Worm (Caenorhabditis elegans) whole organism, late embryonic: ENCODE measurements around the gene F35E12.10.

Experiments
- C08G9.2 ChIP-seq: sonication (generic microtip); optimal IDR thresholded peaks from 2 replicates; lab custom pipeline; 2016; ENCODE audit warnings: mild to moderate bottlenecking, missing genetic modification characterization, moderate library complexity, missing compliant biosample characterization
- C38D4.7 ChIP-seq: fragments of 200-800 bp; sonication (Bioruptor generic); optimal IDR thresholded peaks from 2 replicates; lab custom pipeline; 2018; ENCODE audit warnings: mild to moderate bottlenecking, missing genetic modification characterization, moderate library complexity, missing compliant biosample characterization
- F13H6.1 ChIP-seq: sonication (generic microtip); optimal IDR thresholded peaks from 2 replicates; lab custom pipeline; 2016; ENCODE audit warnings: missing genetic modification characterization, missing compliant biosample characterization
- K09A11.1 ChIP-seq: sonication (generic microtip); optimal IDR thresholded peaks from 2 replicates; lab custom pipeline; 2017; ENCODE audit warnings: antibody characterized with exemption, mild to moderate bottlenecking, missing genetic modification characterization, missing compliant biosample characterization; ENCODE audit not compliant: insufficient read depth
- T23F11.4 ChIP-seq: fragments of 200-800 bp; sonication (Bioruptor generic); optimal IDR thresholded peaks from 2 replicates; lab custom pipeline; 2018; ENCODE audit warnings: mild to moderate bottlenecking, missing genetic modification characterization, missing compliant biosample characterization
- ahr-1 ChIP-seq: sonication (generic microtip); optimal IDR thresholded peaks from 2 replicates; lab custom pipeline; 2016; ENCODE audit warnings: missing genetic modification characterization, missing compliant biosample characterization
- ceh-14 ChIP-seq: sonication (generic microtip); optimal IDR thresholded peaks from 2 replicates; lab custom pipeline; 2016; ENCODE audit warnings: missing genotype, missing genetic modification characterization, missing compliant biosample characterization
- ceh-18 ChIP-seq: sonication (generic microtip); optimal IDR thresholded peaks from 2 replicates; lab custom pipeline; 2016; ENCODE audit warnings: missing genetic modification characterization, missing compliant biosample characterization
- ceh-22 ChIP-seq: sonication (generic microtip); optimal IDR thresholded peaks from 2 replicates; lab custom pipeline; 2017; ENCODE audit warnings: missing biosample characterization, missing genetic modification characterization
- ceh-48 ChIP-seq: sonication (generic microtip); optimal IDR thresholded peaks from 2 replicates; lab custom pipeline; 2016; ENCODE audit warnings: missing genetic modification characterization, inconsistent platforms, missing compliant biosample characterization
- ceh-6 ChIP-seq: fragments of 200-800 bp; sonication (Bioruptor generic); optimal IDR thresholded peaks from 2 replicates; lab custom pipeline; 2018; ENCODE audit warnings: mild to moderate bottlenecking, missing genetic modification characterization, missing compliant biosample characterization
- che-1 ChIP-seq: sonication (generic microtip); optimal IDR thresholded peaks from 2 replicates; lab custom pipeline; 2016; ENCODE audit warnings: mild to moderate bottlenecking, missing genetic modification characterization, missing compliant biosample characterization
- dmd-4 ChIP-seq: sonication (generic microtip); optimal IDR thresholded peaks from 2 replicates; lab custom pipeline; 2016; ENCODE audit warnings: borderline replicate concordance, missing genetic modification characterization, missing compliant biosample characterization
- ets-4 ChIP-seq: sonication (generic microtip); optimal IDR thresholded peaks from 2 replicates; lab custom pipeline; 2016; ENCODE audit warnings: missing genetic modification characterization, missing compliant biosample characterization
- fkh-6 ChIP-seq: sonication (generic microtip); optimal IDR thresholded peaks from 2 replicates; lab custom pipeline; 2016; ENCODE audit warnings: missing genetic modification characterization, missing compliant biosample characterization
- gmeb-2 ChIP-seq: sonication (generic microtip); optimal IDR thresholded peaks from 2 replicates; lab custom pipeline; 2016; ENCODE audit warnings: missing genetic modification characterization, inconsistent platforms, missing compliant biosample characterization
- hlh-13 ChIP-seq: fragments of 200-800 bp; sonication (Bioruptor generic); optimal IDR thresholded peaks from 2 replicates; lab custom pipeline; 2018; ENCODE audit warnings: mild to moderate bottlenecking, missing genetic modification characterization, missing compliant biosample characterization
- hlh-15 ChIP-seq: sonication (generic microtip); optimal IDR thresholded peaks from 2 replicates; lab custom pipeline; 2016; ENCODE audit warnings: missing genetic modification characterization, missing compliant biosample characterization
- hlh-30 ChIP-seq: sonication (generic microtip); optimal IDR thresholded peaks from 2 replicates; lab custom pipeline; 2017; ENCODE audit warnings: antibody characterized with exemption, missing genetic modification characterization, missing compliant biosample characterization; ENCODE audit not compliant: insufficient read depth
- lim-6 ChIP-seq: sonication (generic microtip); optimal IDR thresholded peaks from 2 replicates; lab custom pipeline; 2016; ENCODE audit warnings: missing genetic modification characterization, missing compliant biosample characterization
- madf-2 ChIP-seq: sonication (generic microtip); optimal IDR thresholded peaks from 2 replicates; lab custom pipeline; 2017; ENCODE audit warnings: missing genetic modification characterization, missing compliant biosample characterization
- odd-2 ChIP-seq: sonication (generic microtip); optimal IDR thresholded peaks from 2 replicates; lab custom pipeline; 2017; ENCODE audit warnings: antibody characterized with exemption, mild to moderate bottlenecking, missing genetic modification characterization, missing compliant biosample characterization
- pax-1 ChIP-seq: fragments of 150-350 bp; optimal IDR thresholded peaks from 2 replicates; lab custom pipeline; 2014; ENCODE audit warnings: missing biosample characterization, missing genetic modification characterization
- pha-2 ChIP-seq: sonication (generic microtip); optimal IDR thresholded peaks from 2 replicates; lab custom pipeline; 2017; ENCODE audit warnings: mild to moderate bottlenecking, missing genetic modification characterization, missing compliant biosample characterization
- pha-4 ChIP-seq: fragments of 150-350 bp; optimal IDR thresholded peaks from 2 replicates; lab custom pipeline; 2018; ENCODE audit warnings: missing biosample characterization, missing genetic modification reagents, missing genetic modification characterization
- pros-1 ChIP-seq: fragments of 150-350 bp; optimal IDR thresholded peaks from 2 replicates; lab custom pipeline; 2014; ENCODE audit warnings: missing biosample characterization, missing genetic modification reagents, missing genetic modification characterization
- ref-2 ChIP-seq: sonication (generic microtip); optimal IDR thresholded peaks from 2 replicates; lab custom pipeline; 2016; ENCODE audit warnings: missing genetic modification characterization, missing compliant biosample characterization
- rnt-1 ChIP-seq: sonication (generic microtip); optimal IDR thresholded peaks from 2 replicates; lab custom pipeline; 2016; ENCODE audit warnings: missing genetic modification characterization, missing compliant biosample characterization
- sdc-2 ChIP-seq: sonication (generic microtip); optimal IDR thresholded peaks from 2 replicates; lab custom pipeline; 2016; ENCODE audit warnings: missing genotype, missing genetic modification characterization, missing compliant biosample characterization
- sox-2 ChIP-seq: fragments of 200-800 bp; sonication (Bioruptor generic); IDR thresholded peaks from 2 replicates; pipeline ENCODE4 v1.3.6; 2022; ENCODE audit warnings: missing genetic modification reagents, missing genetic modification characterization, missing compliant biosample characterization
- tbx-7 ChIP-seq: sonication (generic microtip); optimal IDR thresholded peaks from 2 replicates; lab custom pipeline; 2016; ENCODE audit warnings: missing genotype, missing genetic modification characterization, missing compliant biosample characterization
- ttx-3 ChIP-seq: sonication (generic microtip); optimal IDR thresholded peaks from 2 replicates; lab custom pipeline; 2016; ENCODE audit warnings: missing genetic modification reagents, missing genetic modification characterization, missing compliant biosample characterization
- unc-3 ChIP-seq, 2 experiments: fragments of 200-800 bp in 1 of 2; sonication (Bioruptor generic) in 1 of 2; sonication (generic microtip) in 1 of 2; conservative IDR thresholded peaks in 1 of 2; optimal IDR thresholded peaks in 1 of 2; 2 replicates each; pipeline versions ENCODE4 v1.3.6 to Lab custom; 2016 to 2022; ENCODE audit warnings: missing compliant biosample characterization in 2 of 2, missing genetic modification characterization in 2 of 2, missing genetic modification reagents in 1 of 2
- unc-42 ChIP-seq: sonication (generic microtip); optimal IDR thresholded peaks from 2 replicates; lab custom pipeline; 2016; ENCODE audit warnings: missing genotype, missing genetic modification characterization, missing compliant biosample characterization
- unc-86 ChIP-seq: sonication (generic microtip); optimal IDR thresholded peaks from 2 replicates; lab custom pipeline; 2016; ENCODE audit warnings: missing genetic modification characterization, missing compliant biosample characterization

The F35E12.10 gene

DNA sequence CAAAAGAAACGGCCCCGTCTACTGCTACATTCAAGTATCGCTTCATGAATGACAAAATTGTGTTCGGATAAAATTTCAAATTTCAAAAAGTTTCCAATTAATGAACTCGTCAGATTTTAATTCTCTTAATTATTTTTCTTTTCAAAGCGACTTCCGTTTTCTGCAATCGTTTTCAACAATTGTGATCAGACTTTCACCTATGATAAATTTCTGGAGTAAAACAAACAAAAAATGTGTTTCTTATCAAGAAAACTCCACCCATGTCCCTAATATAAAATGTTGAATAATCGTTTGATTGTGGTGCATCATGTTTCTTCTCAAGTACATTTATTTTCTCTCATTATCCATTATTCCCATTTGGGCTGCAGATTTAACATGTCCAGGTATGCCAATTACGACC lies 22.7 kb upstream of the F35E12.10 start, which contains the start of gene F20G2.5:
Gene F20G2.5, plus strand, starts transcription at position 301 of the 400 bp plus-strand sequence.
- no peak for TF ChIP-seq pax-1
- TF ChIP-seq dmd-4, result no peak
- TF ChIP-seq unc-42 (tag; lab: Kevin White, UChicago), result no peak
- TF ChIP-seq hlh-13 (GFP tag; lab: Kevin White, UChicago), result no peak

ce11 chrV:13768941-13769436 lies 20.4 kb upstream of the F35E12.10 start, which contains the start of gene nas-24:
TSS of gene nas-24 (plus strand) at chrV:13769386.
- no peak for TF ChIP-seq ceh-22 (tag; lab: Kevin White, UChicago)
- no peak for TF ChIP-seq madf-2
- no peak for TF ChIP-seq hlh-30 (tag; lab: Kevin White, UChicago)
- no peak for TF ChIP-seq lim-6 (tag; lab: Kevin White, UChicago)
- TF ChIP-seq ref-2 (tag; lab: Kevin White, UChicago), result no peak
- no peak for TF ChIP-seq unc-86
- TF ChIP-seq gmeb-2 (tag; lab: Kevin White, UChicago), result no peak
- TF ChIP-seq odd-2 (tag; lab: Kevin White, UChicago), result no peak
- no peak for TF ChIP-seq pha-2 (tag; lab: Kevin White, UChicago)
- no peak for TF ChIP-seq K09A11.1 (tag; lab: Kevin White, UChicago)
- TF ChIP-seq rnt-1, result no peak

- TF ChIP-seq sdc-2, result no peak
- no peak for TF ChIP-seq ceh-48 (tag; lab: Kevin White, UChicago)
- TF ChIP-seq ceh-6 (GFP tag; lab: Kevin White, UChicago), result no peak
- TF ChIP-seq ceh-18 (tag; lab: Kevin White, UChicago), result no peak
- TF ChIP-seq hlh-15 (tag; lab: Kevin White, UChicago), result no peak
- TF ChIP-seq ttx-3 (tag; lab: Kevin White, UChicago), result no peak
- no peak for TF ChIP-seq unc-3 (GFP tag; conservative IDR thresholded peaks at IDR 0.05; lab: Robert Waterston, UW)
- no peak for TF ChIP-seq unc-3 (tag; optimal IDR thresholded peaks at IDR 0.05; lab: Kevin White, UChicago)
- TF ChIP-seq ceh-14 (tag; lab: Kevin White, UChicago), result no peak
- TF ChIP-seq hlh-30 (tag; lab: Kevin White, UChicago), result no peak
- TF ChIP-seq F13H6.1, result no peak
- TF ChIP-seq pha-2 (tag; lab: Kevin White, UChicago), result no peak
- TF ChIP-seq hlh-13 (GFP tag; lab: Kevin White, UChicago), result no peak
- TF ChIP-seq tbx-7 (tag; lab: Kevin White, UChicago), result no peak
- TF ChIP-seq pha-4, result no peak
- TF ChIP-seq gmeb-2 (tag; lab: Kevin White, UChicago), result no peak
- no peak for TF ChIP-seq C38D4.7 (GFP tag; lab: Kevin White, UChicago)
- no peak for TF ChIP-seq ets-4 (tag; lab: Kevin White, UChicago)
- TF ChIP-seq T23F11.4 (GFP tag; lab: Kevin White, UChicago), result no peak
- TF ChIP-seq, all 69 proteins: peak for 0
Measured at ce11 chrV:13768388-13768787, 19.8 kb upstream of the F35E12.10 start, which contains the start of gene F20G2.3. TSS of gene F20G2.3 (minus strand) at chrV:13768488.

- TF ChIP-seq che-1 (no peak), hlh-15 (tag; lab: Kevin White, UChicago) (no peak), unc-3 (GFP tag; conservative IDR thresholded peaks at IDR 0.05; lab: Robert Waterston, UW) (no peak), unc-3 (tag; optimal IDR thresholded peaks at IDR 0.05; lab: Kevin White, UChicago) (no peak), madf-2 (no peak), C08G9.2 (no peak), pros-1 (tag; lab: Kevin White, UChicago) (no peak), sox-2 (GFP tag; lab: Robert Waterston, UW) (no peak), gmeb-2 (tag; lab: Kevin White, UChicago) (no peak), fkh-6 (tag; lab: Kevin White, UChicago) (no peak), ahr-1 (tag; lab: Kevin White, UChicago) (no peak)
- TF ChIP-seq, all 69 proteins: peak for 0
Measured at ce11 chrV:13763723-13764122, 15.2 kb upstream of the F35E12.10 start.
